Fruit fly (Drosophila melanogaster) whole organism, embryonic: Measurements from ENCODE around the gene CG3040.

Experiments used
- ATbp ChIP-seq: fragments of 200-800 bp; sonication (Bioruptor generic); optimal IDR thresholded peaks from 2 replicates; lab custom pipeline; 2017; ENCODE audit warnings: missing biosample characterization, mild to moderate bottlenecking, missing genetic modification characterization, missing genetic modification reagents
- Antp ChIP-seq: fragments of 200-800 bp; sonication (Bioruptor generic); optimal IDR thresholded peaks from 3 replicates; lab custom pipeline; 2016; ENCODE audit warnings: missing biosample characterization, missing genetic modification characterization
- Atf3 ChIP-seq: fragments of 200-800 bp; sonication (Bioruptor generic); optimal IDR thresholded peaks from 3 replicates; lab custom pipeline; 2016; ENCODE audit warnings: missing biosample characterization, missing genetic modification characterization
- CG12942 ChIP-seq: fragments of 200-800 bp; sonication (Bioruptor generic); optimal IDR thresholded peaks from 3 replicates; lab custom pipeline; 2016; ENCODE audit warnings: missing biosample characterization, missing genetic modification characterization
- CG13424 ChIP-seq: fragments of 200-800 bp; sonication (Bioruptor generic); optimal IDR thresholded peaks from 2 replicates; lab custom pipeline; 2019; ENCODE audit warnings: missing biosample characterization, mild to moderate bottlenecking, missing genetic modification characterization, moderate library complexity
- CG15269 ChIP-seq: fragments of 200-800 bp; sonication (Bioruptor generic); optimal IDR thresholded peaks from 2 replicates; lab custom pipeline; 2018; ENCODE audit warnings: missing biosample characterization, mild to moderate bottlenecking, missing genetic modification characterization, moderate library complexity
- CG15479 ChIP-seq: fragments of 200-800 bp; sonication (Bioruptor generic); optimal IDR thresholded peaks from 3 replicates; lab custom pipeline; 2019; ENCODE audit warnings: missing biosample characterization, mild to moderate bottlenecking, missing genetic modification characterization, moderate library complexity
- CG15601 ChIP-seq: fragments of 200-800 bp; sonication (Bioruptor generic); optimal IDR thresholded peaks from 3 replicates; lab custom pipeline; 2019; ENCODE audit warnings: missing biosample characterization, mild to moderate bottlenecking, missing genetic modification characterization, moderate library complexity
- CG1602 ChIP-seq: fragments of 200-800 bp; sonication (Bioruptor generic); optimal IDR thresholded peaks from 3 replicates; lab custom pipeline; 2016; ENCODE audit warnings: missing biosample characterization, missing genetic modification characterization
- CG18619 ChIP-seq: fragments of 200-800 bp; sonication (Bioruptor generic); optimal IDR thresholded peaks from 3 replicates; lab custom pipeline; 2017; ENCODE audit warnings: missing biosample characterization, mild to moderate bottlenecking, missing genetic modification characterization
- CG30020 ChIP-seq: fragments of 200-800 bp; optimal IDR thresholded peaks from 2 replicates; lab custom pipeline; 2019; ENCODE audit warnings: missing biosample characterization, mild to moderate bottlenecking, missing genetic modification characterization, moderate library complexity
- CG31365 ChIP-seq: fragments of 200-800 bp; sonication (Bioruptor generic); optimal IDR thresholded peaks from 2 replicates; lab custom pipeline; 2018; ENCODE audit warnings: missing biosample characterization, mild to moderate bottlenecking, missing genetic modification characterization
- CG31441 ChIP-seq: fragments of 200-800 bp; sonication (Bioruptor generic); IDR thresholded peaks from 2 replicates; pipeline ENCODE4 v1.3.6; 2022; ENCODE audit warnings: missing biosample characterization, missing genetic modification characterization
- CG34376 ChIP-seq: fragments of 200-800 bp; sonication (Bioruptor generic); optimal IDR thresholded peaks from 2 replicates; lab custom pipeline; 2018; ENCODE audit warnings: missing biosample characterization, mild to moderate bottlenecking, missing genetic modification characterization
- CG43689 ChIP-seq: fragments of 200-800 bp; sonication (Bioruptor generic); IDR thresholded peaks from 2 replicates; pipeline ENCODE4 v1.3.6; 2022; ENCODE audit warnings: missing biosample characterization, missing genetic modification characterization
- CG6854 ChIP-seq: fragments of 200-800 bp; sonication (Bioruptor generic); optimal IDR thresholded peaks from 3 replicates; lab custom pipeline; 2017; ENCODE audit warnings: missing biosample characterization, mild to moderate bottlenecking, missing genetic modification characterization
- CG7372 ChIP-seq: fragments of 200-800 bp; sonication (Bioruptor generic); IDR thresholded peaks from 2 replicates; pipeline ENCODE4 v1.3.6; 2022; ENCODE audit warnings: missing biosample characterization, missing genetic modification characterization
- CG9215 ChIP-seq: fragments of 200-800 bp; sonication (Bioruptor generic); IDR thresholded peaks from 2 replicates; pipeline ENCODE4 v1.3.6; 2022; ENCODE audit warnings: missing biosample characterization, missing genetic modification characterization
- CG9817 ChIP-seq: fragments of 200-800 bp; sonication (Bioruptor generic); optimal IDR thresholded peaks from 2 replicates; lab custom pipeline; 2018; ENCODE audit warnings: missing biosample characterization, mild to moderate bottlenecking, missing genetic modification characterization, moderate library complexity
- Deaf1 ChIP-seq: fragments of 200-800 bp; optimal IDR thresholded peaks from 3 replicates; lab custom pipeline; 2019; ENCODE audit warnings: missing biosample characterization, mild to moderate bottlenecking, missing genetic modification characterization, moderate library complexity
- Elba2 ChIP-seq: fragments of 200-800 bp; sonication (Bioruptor generic); optimal IDR thresholded peaks from 3 replicates; lab custom pipeline; 2016; ENCODE audit warnings: missing biosample characterization, missing genetic modification characterization
- H2.0 ChIP-seq: fragments of 200-800 bp; sonication (Bioruptor generic); IDR thresholded peaks from 2 replicates; pipeline ENCODE4 v1.3.6; 2022; ENCODE audit warnings: missing biosample characterization, missing genetic modification characterization
- HLH4C ChIP-seq: fragments of 200-800 bp; sonication (Bioruptor generic); IDR thresholded peaks from 3 replicates; pipeline ENCODE4 v1.3.6; 2022; ENCODE audit warnings: missing biosample characterization, missing genetic modification characterization; ENCODE audit not compliant: partially characterized antibody
- HLHmδ ChIP-seq: fragments of 200-800 bp; sonication (Bioruptor generic); optimal IDR thresholded peaks from 2 replicates; lab custom pipeline; 2018; ENCODE audit warnings: missing biosample characterization, mild to moderate bottlenecking, missing genetic modification characterization, moderate library complexity
- HmgZ ChIP-seq: fragments of 200-800 bp; sonication (Bioruptor generic); optimal IDR thresholded peaks from 2 replicates; lab custom pipeline; 2018; ENCODE audit warnings: missing biosample characterization, mild to moderate bottlenecking, missing genetic modification characterization
- Lhr ChIP-seq: fragments of 200-800 bp; sonication (Bioruptor generic); optimal IDR thresholded peaks from 3 replicates; lab custom pipeline; 2017; ENCODE audit warnings: mild to moderate bottlenecking, missing biosample characterization, missing genetic modification reagents, missing genetic modification characterization
- MTF-1 ChIP-seq: fragments of 200-800 bp; sonication (Bioruptor generic); optimal IDR thresholded peaks from 2 replicates; lab custom pipeline; 2018; ENCODE audit warnings: missing biosample characterization, mild to moderate bottlenecking, missing genetic modification characterization, borderline replicate concordance
- Max ChIP-seq: fragments of 200-800 bp; sonication (Bioruptor generic); optimal IDR thresholded peaks from 2 replicates; lab custom pipeline; 2016; ENCODE audit warnings: missing biosample characterization, mild to moderate bottlenecking, missing genetic modification characterization
- bcd ChIP-seq: fragments of 200-800 bp; sonication (Bioruptor generic); optimal IDR thresholded peaks from 2 replicates; lab custom pipeline; 2017; ENCODE audit warnings: missing biosample characterization, mild to moderate bottlenecking, missing genetic modification characterization
- cad ChIP-seq: fragments of >200 bp; optimal IDR thresholded peaks from 2 replicates; lab custom pipeline; 2017; ENCODE audit warnings: missing biosample characterization, missing genetic modification characterization
- chm ChIP-seq: fragments of 200-800 bp; sonication (Bioruptor generic); IDR thresholded peaks from 2 replicates; pipeline ENCODE4 v1.3.6; 2022; ENCODE audit warnings: missing biosample characterization, missing genetic modification characterization
- croc ChIP-seq: fragments of 200-800 bp; sonication (Bioruptor generic); conservative IDR thresholded peaks from 3 replicates; pipeline ENCODE4 v1.3.6; 2022; ENCODE audit warnings: missing biosample characterization, missing genetic modification characterization
- en ChIP-seq: fragments of 200-800 bp; sonication (Bioruptor generic); optimal IDR thresholded peaks from 2 replicates; lab custom pipeline; 2016; ENCODE audit warnings: missing biosample characterization, missing genetic modification characterization
- fd96Cb ChIP-seq: fragments of 200-800 bp; sonication (Bioruptor generic); optimal IDR thresholded peaks from 2 replicates; lab custom pipeline; 2018; ENCODE audit warnings: missing biosample characterization, mild to moderate bottlenecking, missing genetic modification characterization, moderate library complexity
- fru ChIP-seq: fragments of >200 bp; optimal IDR thresholded peaks from 2 replicates; lab custom pipeline; 2017
- gce ChIP-seq: fragments of 200-800 bp; sonication (Bioruptor generic); IDR thresholded peaks from 3 replicates; pipeline ENCODE4 v1.3.6; 2022; ENCODE audit warnings: missing biosample characterization, missing genetic modification characterization
- gsb-n ChIP-seq: fragments of 200-800 bp; sonication (Bioruptor generic); optimal IDR thresholded peaks from 3 replicates; lab custom pipeline; 2018; ENCODE audit warnings: missing biosample characterization, mild to moderate bottlenecking, missing genetic modification characterization
- ind ChIP-seq: fragments of 200-800 bp; sonication (Bioruptor generic); optimal IDR thresholded peaks from 3 replicates; lab custom pipeline; 2016; ENCODE audit warnings: missing biosample characterization, missing genetic modification characterization
- luna ChIP-seq: fragments of 200-800 bp; sonication (Bioruptor generic); optimal IDR thresholded peaks from 2 replicates; lab custom pipeline; 2016; ENCODE audit warnings: missing biosample characterization, missing genetic modification characterization
- rib ChIP-seq: fragments of 200-800 bp; sonication (Bioruptor generic); IDR thresholded peaks from 2 replicates; pipeline ENCODE4 v1.3.6; 2022; ENCODE audit warnings: missing biosample characterization, missing genetic modification characterization
- salm ChIP-seq: fragments of 200-800 bp; sonication (Bioruptor generic); optimal IDR thresholded peaks from 2 replicates; lab custom pipeline; 2018; ENCODE audit warnings: missing biosample characterization, mild to moderate bottlenecking, missing genetic modification characterization
- sc ChIP-seq, 3 experiments: fragments of >200 bp in 2 of 3; fragments of 200-800 bp in 1 of 3; sonication (Bioruptor generic) in 1 of 3; optimal IDR thresholded peaks; 2 replicates in 2 of 3; 3 replicates in 1 of 3; lab custom pipeline; 2017; ENCODE audit warnings: mild to moderate bottlenecking in 1 of 3, missing biosample characterization in 1 of 3, missing genetic modification characterization in 1 of 3, missing genetic modification reagents in 1 of 3
- scrt ChIP-seq: fragments of 200-800 bp; sonication (Bioruptor generic); optimal IDR thresholded peaks from 2 replicates; lab custom pipeline; 2018; ENCODE audit warnings: missing biosample characterization, mild to moderate bottlenecking, missing genetic modification characterization, moderate library complexity
- sens ChIP-seq: fragments of 200-800 bp; sonication (Bioruptor generic); peaks from one replicate; lab custom pipeline; 2016; ENCODE audit warnings: missing biosample characterization, missing genetic modification characterization
- sisA ChIP-seq: fragments of 200-800 bp; sonication (Bioruptor generic); IDR thresholded peaks from 2 replicates; pipeline ENCODE4 v1.3.6; 2022; ENCODE audit warnings: missing biosample characterization, missing genetic modification characterization
- trem ChIP-seq: fragments of 200-800 bp; optimal IDR thresholded peaks from 3 replicates; lab custom pipeline; 2019; ENCODE audit warnings: missing biosample characterization, mild to moderate bottlenecking, missing genetic modification characterization, moderate library complexity
- tx ChIP-seq: fragments of 200-800 bp; sonication (Bioruptor generic); optimal IDR thresholded peaks from 2 replicates; lab custom pipeline; 2016; ENCODE audit warnings: missing biosample characterization, missing genetic modification characterization
- vvl ChIP-seq: fragments of 200-800 bp; sonication (Bioruptor generic); IDR thresholded peaks from 2 replicates; pipeline ENCODE4 v1.3.6; 2022; ENCODE audit warnings: missing biosample characterization, missing genetic modification characterization
- zen2 ChIP-seq: fragments of 200-800 bp; sonication (Bioruptor generic); IDR thresholded peaks from 3 replicates; pipeline ENCODE4 v1.3.6; 2022; ENCODE audit warnings: missing biosample characterization, missing genetic modification characterization; ENCODE audit not compliant: partially characterized antibody

Gene CG3040

dm6 chrX:6969364-6970137 is 3.6 kb downstream of the CG3040 start, which contains the start of gene CG4586 (continued):
- peak; percentile 56 for TF ChIP-seq Elba2 (GFP tag; lab: Kevin White, UChicago)
- TF ChIP-seq fd96Cb (tag; lab: Kevin White, UChicago): peak; percentile 87
- no peak for TF ChIP-seq fru
- peak; percentile 97 for TF ChIP-seq chm (GFP tag; lab: Robert Waterston, UW)
- TF ChIP-seq sens (GFP tag; lab: Kevin White, UChicago): peak; percentile 99
- peak; percentile 90 for TF ChIP-seq CG9817
- peak; percentile 96 for TF ChIP-seq rib (GFP tag; lab: Robert Waterston, UW)
- TF ChIP-seq Lhr (GFP tag; lab: Kevin White, UChicago): peak; percentile 63
- no peak for TF ChIP-seq sc (optimal IDR thresholded peaks at IDR 0.05; lab: Kevin White, UChicago)
- peak; percentile 81 for TF ChIP-seq sc (GFP tag; optimal IDR thresholded peaks at IDR 0.05; lab: Kevin White, UChicago)
- peak; percentile 90 for TF ChIP-seq tx (GFP tag; lab: Kevin White, UChicago)
- TF ChIP-seq luna: peak; percentile 95
- TF ChIP-seq CG34376 (GFP tag; lab: Kevin White, UChicago): peak; percentile 97
- TF ChIP-seq Max (GFP tag; lab: Kevin White, UChicago): peak; percentile 95
- peak; percentile 93 for TF ChIP-seq CG18619 (GFP tag; lab: Kevin White, UChicago)
- TF ChIP-seq en (GFP tag; lab: Kevin White, UChicago): peak; percentile 93
- TF ChIP-seq H2.0 (GFP tag; lab: Robert Waterston, UW): peak; percentile 92
- peak; percentile 95 for TF ChIP-seq ind (GFP tag; lab: Kevin White, UChicago)
- TF ChIP-seq gsb-n: peak; percentile 87
- no peak for TF ChIP-seq HLH4C (GFP tag; lab: Robert Waterston, UW)
- peak; percentile 98 for TF ChIP-seq vvl (GFP tag; lab: Robert Waterston, UW)
- peak; percentile 84; the same call in 1 of the 2 replicates for TF ChIP-seq CG43689 (GFP tag; lab: Robert Waterston, UW)
- peak; percentile 34 for TF ChIP-seq CG30020 (tag; lab: Kevin White, UChicago)
- peak; percentile 98 for TF ChIP-seq CG6854 (GFP tag; lab: Kevin White, UChicago)
- peak; percentile 86 for TF ChIP-seq CG1602
- TF ChIP-seq gce (GFP tag; lab: Robert Waterston, UW): peak; percentile 92
- no peak for TF ChIP-seq HLHmδ (GFP tag; lab: Kevin White, UChicago)
- peak; percentile 59 for TF ChIP-seq croc (GFP tag; lab: Robert Waterston, UW)
- peak; percentile 94 for TF ChIP-seq Antp (GFP tag; lab: Kevin White, UChicago)
- TF ChIP-seq scrt: peak; percentile 93
- peak; percentile 72 for TF ChIP-seq sisA (GFP tag; lab: Robert Waterston, UW)
- TF ChIP-seq CG12942 (GFP tag; lab: Kevin White, UChicago): peak; percentile 92
- TF ChIP-seq CG9215 (GFP tag; lab: Robert Waterston, UW): peak; percentile 69
- peak; percentile 79 for TF ChIP-seq Deaf1 (tag; lab: Kevin White, UChicago)
- TF ChIP-seq CG7372 (GFP tag; lab: Robert Waterston, UW): peak; percentile 89
- no peak for TF ChIP-seq zen2 (GFP tag; lab: Robert Waterston, UW)
- TF ChIP-seq salm (tag; lab: Kevin White, UChicago): peak; percentile 95
- peak; percentile 97 for TF ChIP-seq HmgZ
- no peak for TF ChIP-seq cad (GFP tag; lab: Kevin White, UChicago)
- TF ChIP-seq CG15601 (tag; lab: Kevin White, UChicago): peak; percentile 85
- TF ChIP-seq trem (tag; lab: Kevin White, UChicago): peak; percentile 91
- peak; percentile 93 for TF ChIP-seq CG13424 (tag; lab: Kevin White, UChicago)
- TF ChIP-seq MTF-1: peak; percentile 95
- TF ChIP-seq CG15479 (GFP tag; lab: Kevin White, UChicago): peak; percentile 7
- TF ChIP-seq CG31441: peak; percentile 96
- peak; percentile 96 for TF ChIP-seq ATbp (GFP tag; lab: Kevin White, UChicago)
- peak; percentile 96 for TF ChIP-seq CG15269 (tag; lab: Kevin White, UChicago)
- TF ChIP-seq Atf3 (GFP tag; lab: Kevin White, UChicago): peak; percentile 85
- peak; percentile 94 for TF ChIP-seq bcd
- TF ChIP-seq CG31365 (tag; lab: Kevin White, UChicago): peak; percentile 92
